Worm (Caenorhabditis elegans) whole organism, late embryonic: Measurements from ENCODE around the gene catp-2.

Experiments used
- T23F11.4 ChIP-seq: fragments of 200-800 bp; sonication (Bioruptor generic); optimal IDR thresholded peaks from 2 replicates; lab custom pipeline; 2018; ENCODE audit warnings: mild to moderate bottlenecking, missing genetic modification characterization, missing compliant biosample characterization
- Y22D7AL.16 ChIP-seq: sonication (generic microtip); optimal IDR thresholded peaks from 2 replicates; lab custom pipeline; 2016; ENCODE audit warnings: missing genetic modification characterization, missing compliant biosample characterization
- ama-1 ChIP-seq: fragments of 150-350 bp; optimal IDR thresholded peaks from 2 replicates; lab custom pipeline; 2014
- ceh-14 ChIP-seq: sonication (generic microtip); optimal IDR thresholded peaks from 2 replicates; lab custom pipeline; 2016; ENCODE audit warnings: missing genotype, missing genetic modification characterization, missing compliant biosample characterization
- ceh-18 ChIP-seq: sonication (generic microtip); optimal IDR thresholded peaks from 2 replicates; lab custom pipeline; 2016; ENCODE audit warnings: missing genetic modification characterization, missing compliant biosample characterization
- ceh-19 ChIP-seq: fragments of 200-800 bp; sonication (Bioruptor generic); optimal IDR thresholded peaks from 2 replicates; lab custom pipeline; 2018; ENCODE audit warnings: mild to moderate bottlenecking, missing genetic modification characterization, missing compliant biosample characterization
- ceh-22 ChIP-seq: sonication (generic microtip); optimal IDR thresholded peaks from 2 replicates; lab custom pipeline; 2017; ENCODE audit warnings: missing biosample characterization, missing genetic modification characterization
- ceh-30 ChIP-seq: fragments of 150-350 bp; optimal IDR thresholded peaks from 2 replicates; lab custom pipeline; 2014; ENCODE audit warnings: missing biosample characterization, missing genetic modification characterization
- ceh-31 ChIP-seq: sonication (generic microtip); optimal IDR thresholded peaks from 2 replicates; lab custom pipeline; 2016; ENCODE audit warnings: missing genetic modification characterization, missing compliant biosample characterization
- ceh-34 ChIP-seq: sonication (generic microtip); optimal IDR thresholded peaks from 2 replicates; lab custom pipeline; 2016; ENCODE audit warnings: mild to moderate bottlenecking, missing genetic modification characterization, missing compliant biosample characterization
- ceh-45 ChIP-seq: fragments of 200-800 bp; sonication (Bioruptor generic); IDR thresholded peaks from 2 replicates; pipeline ENCODE4 v1.3.6; 2022; ENCODE audit warnings: missing genetic modification reagents, missing genetic modification characterization, missing compliant biosample characterization
- dmd-4 ChIP-seq: sonication (generic microtip); optimal IDR thresholded peaks from 2 replicates; lab custom pipeline; 2016; ENCODE audit warnings: borderline replicate concordance, missing genetic modification characterization, missing compliant biosample characterization
- elt-2 ChIP-seq: sonication (generic microtip); optimal IDR thresholded peaks from 2 replicates; lab custom pipeline; 2016; ENCODE audit warnings: missing genetic modification reagents, missing genetic modification characterization, missing compliant biosample characterization
- elt-4 ChIP-seq: sonication (generic microtip); optimal IDR thresholded peaks from 2 replicates; lab custom pipeline; 2016; ENCODE audit warnings: missing genetic modification characterization, missing compliant biosample characterization
- ets-4 ChIP-seq: sonication (generic microtip); optimal IDR thresholded peaks from 2 replicates; lab custom pipeline; 2016; ENCODE audit warnings: missing genetic modification characterization, missing compliant biosample characterization
- eyg-1 ChIP-seq: sonication (generic microtip); optimal IDR thresholded peaks from 2 replicates; lab custom pipeline; 2016; ENCODE audit warnings: missing genotype, missing genetic modification characterization, missing compliant biosample characterization
- fax-1 ChIP-seq: sonication (generic microtip); optimal IDR thresholded peaks from 2 replicates; lab custom pipeline; 2016; ENCODE audit warnings: missing genotype, missing genetic modification characterization, missing compliant biosample characterization
- hlh-15 ChIP-seq: sonication (generic microtip); optimal IDR thresholded peaks from 2 replicates; lab custom pipeline; 2016; ENCODE audit warnings: missing genetic modification characterization, missing compliant biosample characterization
- hlh-30 ChIP-seq: sonication (generic microtip); optimal IDR thresholded peaks from 2 replicates; lab custom pipeline; 2017; ENCODE audit warnings: antibody characterized with exemption, missing genetic modification characterization, missing compliant biosample characterization; ENCODE audit not compliant: insufficient read depth
- lim-6 ChIP-seq: sonication (generic microtip); optimal IDR thresholded peaks from 2 replicates; lab custom pipeline; 2016; ENCODE audit warnings: missing genetic modification characterization, missing compliant biosample characterization
- lin-11 ChIP-seq: fragments of 200-800 bp; sonication (Bioruptor generic); optimal IDR thresholded peaks from 2 replicates; lab custom pipeline; 2018; ENCODE audit warnings: mild to moderate bottlenecking, missing genetic modification characterization, missing compliant biosample characterization
- mec-3 ChIP-seq: sonication (generic microtip); optimal IDR thresholded peaks from 2 replicates; lab custom pipeline; 2016; ENCODE audit warnings: borderline replicate concordance, missing genetic modification characterization, missing compliant biosample characterization
- nhr-11 ChIP-seq: fragments of 150-350 bp; optimal IDR thresholded peaks from 2 replicates; lab custom pipeline; 2014; ENCODE audit warnings: missing biosample characterization, missing genetic modification characterization
- npax-4 ChIP-seq: sonication (generic microtip); optimal IDR thresholded peaks from 2 replicates; lab custom pipeline; 2016; ENCODE audit warnings: missing genetic modification characterization, missing compliant biosample characterization
- odd-2 ChIP-seq: sonication (generic microtip); optimal IDR thresholded peaks from 2 replicates; lab custom pipeline; 2017; ENCODE audit warnings: antibody characterized with exemption, mild to moderate bottlenecking, missing genetic modification characterization, missing compliant biosample characterization
- pag-3 ChIP-seq: sonication (generic microtip); optimal IDR thresholded peaks from 2 replicates; lab custom pipeline; 2016; ENCODE audit warnings: missing compliant biosample characterization, missing genetic modification characterization, borderline replicate concordance
- pax-1 ChIP-seq: fragments of 150-350 bp; optimal IDR thresholded peaks from 2 replicates; lab custom pipeline; 2014; ENCODE audit warnings: missing biosample characterization, missing genetic modification characterization
- pha-2 ChIP-seq: sonication (generic microtip); optimal IDR thresholded peaks from 2 replicates; lab custom pipeline; 2017; ENCODE audit warnings: mild to moderate bottlenecking, missing genetic modification characterization, missing compliant biosample characterization
- pqm-1 ChIP-seq: sonication (generic microtip); optimal IDR thresholded peaks from 2 replicates; lab custom pipeline; 2016; ENCODE audit warnings: missing genetic modification characterization, missing compliant biosample characterization
- pros-1 ChIP-seq: fragments of 150-350 bp; optimal IDR thresholded peaks from 2 replicates; lab custom pipeline; 2014; ENCODE audit warnings: missing biosample characterization, missing genetic modification reagents, missing genetic modification characterization
- rnt-1 ChIP-seq: sonication (generic microtip); optimal IDR thresholded peaks from 2 replicates; lab custom pipeline; 2016; ENCODE audit warnings: missing genetic modification characterization, missing compliant biosample characterization
- sdc-2 ChIP-seq: sonication (generic microtip); optimal IDR thresholded peaks from 2 replicates; lab custom pipeline; 2016; ENCODE audit warnings: missing genotype, missing genetic modification characterization, missing compliant biosample characterization
- sox-2 ChIP-seq: fragments of 200-800 bp; sonication (Bioruptor generic); IDR thresholded peaks from 2 replicates; pipeline ENCODE4 v1.3.6; 2022; ENCODE audit warnings: missing genetic modification reagents, missing genetic modification characterization, missing compliant biosample characterization
- syd-9 ChIP-seq: sonication (generic microtip); optimal IDR thresholded peaks from 2 replicates; lab custom pipeline; 2016; ENCODE audit warnings: mild to moderate bottlenecking, missing genetic modification characterization, moderate library complexity, missing compliant biosample characterization
- tbx-2 ChIP-seq: sonication (generic microtip); optimal IDR thresholded peaks from 2 replicates; lab custom pipeline; 2016; ENCODE audit warnings: missing genetic modification characterization, missing compliant biosample characterization
- unc-3 ChIP-seq, 2 experiments: fragments of 200-800 bp in 1 of 2; sonication (Bioruptor generic) in 1 of 2; sonication (generic microtip) in 1 of 2; conservative IDR thresholded peaks in 1 of 2; optimal IDR thresholded peaks in 1 of 2; 2 replicates each; pipeline versions ENCODE4 v1.3.6 to Lab custom; 2016 to 2022; ENCODE audit warnings: missing compliant biosample characterization in 2 of 2, missing genetic modification characterization in 2 of 2, missing genetic modification reagents in 1 of 2
- unc-55 ChIP-seq: sonication (generic microtip); optimal IDR thresholded peaks from 2 replicates; lab custom pipeline; 2017; ENCODE audit warnings: missing biosample characterization, missing genetic modification reagents, missing genetic modification characterization

Gene catp-2

DNA sequence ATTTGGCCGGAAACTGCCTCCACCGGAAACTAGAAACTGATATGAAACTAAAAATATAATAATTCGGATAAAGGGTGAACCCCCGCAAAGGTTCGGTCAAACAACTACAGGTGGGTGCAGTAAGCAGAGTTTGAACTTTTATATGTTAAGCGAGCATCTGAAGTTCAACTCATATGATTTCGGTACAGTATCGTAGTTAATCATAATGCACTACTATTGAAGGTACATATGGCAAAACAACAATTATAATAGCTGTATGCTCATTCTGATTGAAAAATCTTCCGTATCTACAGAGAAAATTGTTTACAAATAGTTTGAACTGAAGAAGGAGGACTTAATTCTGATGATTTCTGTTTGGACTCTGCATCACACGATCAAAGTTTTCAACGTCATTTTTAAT lies 1.2 kb upstream of the catp-2 start:
- TF ChIP-seq nhr-11 (tag; lab: Kevin White, UChicago) (no peak), ama-1 (lab: Kevin White, UChicago) (no peak), T23F11.4 (GFP tag; lab: Kevin White, UChicago) (no peak), odd-2 (no peak), syd-9 (tag; lab: Kevin White, UChicago) (no peak), dmd-4 (tag; lab: Kevin White, UChicago) (no peak), ceh-45 (GFP tag; lab: Robert Waterston, UW) (no peak), pag-3 (no peak), ceh-14 (tag; lab: Kevin White, UChicago) (no peak), npax-4 (tag; lab: Kevin White, UChicago) (no peak), pha-2 (no peak), ceh-22 (tag; lab: Kevin White, UChicago) (no peak), pax-1 (tag; lab: Kevin White, UChicago) (no peak), sdc-2 (no peak), fax-1 (tag; lab: Kevin White, UChicago) (no peak), lin-11 (tag; lab: Kevin White, UChicago) (no peak), rnt-1 (tag; lab: Kevin White, UChicago) (no peak)

- no peak for TF ChIP-seq pqm-1 (tag; lab: Kevin White, UChicago)
- TF ChIP-seq ceh-19 (GFP tag; lab: Kevin White, UChicago), result no peak
- TF ChIP-seq, all 69 proteins: peak for 0
These were observed 590 bp downstream of the catp-2 start for ce11 chrV:4935096-4935495.

DNA sequence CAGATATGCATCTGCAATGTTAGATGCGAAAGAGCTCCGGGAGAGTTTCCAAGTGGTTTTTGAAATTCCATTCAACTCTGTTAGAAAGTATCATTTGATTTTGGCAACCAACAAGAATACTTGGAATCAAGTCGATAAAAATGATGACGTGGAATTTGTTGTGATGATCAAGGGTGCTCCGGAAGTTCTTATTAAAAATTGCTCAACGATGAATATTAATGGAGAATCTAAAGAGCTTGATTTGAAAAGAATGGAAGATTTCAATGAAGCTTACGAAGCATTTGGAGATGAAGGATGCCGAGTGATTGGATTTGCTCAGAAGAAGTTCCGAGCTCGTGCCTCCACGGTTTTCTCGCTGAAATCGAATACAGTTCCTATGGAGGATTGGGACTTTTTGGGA lies 2.8 kb downstream of the catp-2 start:
- TF ChIP-seq mec-3 (tag; lab: Kevin White, UChicago), result no peak
- no peak for TF ChIP-seq unc-3 (GFP tag; conservative IDR thresholded peaks at IDR 0.05; lab: Robert Waterston, UW)
- no peak for TF ChIP-seq unc-3 (tag; optimal IDR thresholded peaks at IDR 0.05; lab: Kevin White, UChicago)
- no peak for TF ChIP-seq eyg-1
- no peak for TF ChIP-seq unc-55 (GFP tag; lab: Kevin White, UChicago)
- no peak for TF ChIP-seq ets-4 (tag; lab: Kevin White, UChicago)
- TF ChIP-seq sdc-2, result no peak
- no peak for TF ChIP-seq elt-4
- TF ChIP-seq dmd-4 (tag; lab: Kevin White, UChicago), result no peak
- TF ChIP-seq pax-1 (tag; lab: Kevin White, UChicago), result no peak
- no peak for TF ChIP-seq sox-2 (GFP tag; lab: Robert Waterston, UW)
- TF ChIP-seq ceh-30 (tag; lab: Kevin White, UChicago), result no peak
- no peak for TF ChIP-seq ceh-34 (tag; lab: Kevin White, UChicago)
- TF ChIP-seq Y22D7AL.16, result no peak
- no peak for TF ChIP-seq tbx-2 (tag; lab: Kevin White, UChicago)
- TF ChIP-seq ceh-19 (GFP tag; lab: Kevin White, UChicago), result no peak
- no peak for TF ChIP-seq hlh-30 (tag; lab: Kevin White, UChicago)
- TF ChIP-seq hlh-15, result no peak
- TF ChIP-seq rnt-1 (tag; lab: Kevin White, UChicago), result no peak

ce11 chrV:4944219-4944618 lies 9.7 kb downstream of the catp-2 start, which contains the start of gene str-211:
str-211 (minus strand) TSS chrV:4944319.
- no peak for TF ChIP-seq sox-2 (GFP tag; lab: Robert Waterston, UW)
- no peak for TF ChIP-seq fax-1 (tag; lab: Kevin White, UChicago)
- TF ChIP-seq ama-1 (lab: Kevin White, UChicago), result no peak
- TF ChIP-seq Y22D7AL.16, result no peak
- TF ChIP-seq pros-1 (tag; lab: Kevin White, UChicago), result no peak
- no peak for TF ChIP-seq elt-2 (tag; lab: Kevin White, UChicago)
- no peak for TF ChIP-seq ceh-31 (tag; lab: Kevin White, UChicago)
- TF ChIP-seq ceh-18, result no peak
- TF ChIP-seq nhr-11 (tag; lab: Kevin White, UChicago), result no peak
- no peak for TF ChIP-seq lin-11 (tag; lab: Kevin White, UChicago)
- TF ChIP-seq lim-6 (tag; lab: Kevin White, UChicago), result no peak
- no peak for TF ChIP-seq ceh-30 (tag; lab: Kevin White, UChicago)
